Fruit fly (Drosophila melanogaster): ENCODE results near the gene His2Av.

The His2Av gene

dm6 chr3R:26915463-26915925, 48.8 kb downstream of the His2Av start, which contains the start of gene CG46339 (continued):
- TF ChIP-seq CG9797 (GFP tag; optimal IDR thresholded peaks at IDR 0.05) (no peak), CG12942 (GFP tag; optimal IDR thresholded peaks at IDR 0.05) (no peak), CG16813 (GFP tag; IDR thresholded peaks at IDR 0.05; ENCODE audit: partially characterized antibody) (no peak; the same call in 2 of the 3 replicates), CG32767 (GFP tag; IDR thresholded peaks at IDR 0.05) (no peak), mirr (GFP tag; optimal IDR thresholded peaks at IDR 0.05) (peak; percentile 91), crol (GFP tag; IDR thresholded peaks at IDR 0.05) (no peak), Nf-YC (tag; optimal IDR thresholded peaks at IDR 0.05) (peak; percentile 41), pb (GFP tag; optimal IDR thresholded peaks at IDR 0.05) (no peak), YL-1 (GFP tag; optimal IDR thresholded peaks at IDR 0.05) (peak; percentile 16), zen (tag; optimal IDR thresholded peaks at IDR 0.05) (peak; percentile 18), sens-2 (GFP tag; IDR thresholded peaks at IDR 0.05) (no peak), CG4707 (GFP tag; optimal IDR thresholded peaks at IDR 0.05) (peak; percentile 62), emc (GFP tag; optimal IDR thresholded peaks at IDR 0.05) (no peak), CG42726 (GFP tag; IDR thresholded peaks at IDR 0.05; ENCODE audit: partially characterized antibody) (peak; percentile 67; the same call in 1 of the 2 replicates), sr (GFP tag; IDR thresholded peaks at IDR 0.05) (no peak), sens (GFP tag) (peak; percentile 45), pan (optimal IDR thresholded peaks at IDR 0.05) (no peak), pan (GFP tag; optimal IDR thresholded peaks at IDR 0.05 in 1 of 2, IDR thresholded peaks at IDR 0.05 in 1 of 2) (peak in 1 of 2 experiments; percentile 64), wek (GFP tag; optimal IDR thresholded peaks at IDR 0.05) (peak; percentile 38), CG13624 (GFP tag; optimal IDR thresholded peaks at IDR 0.05) (peak; percentile 11), C15 (GFP tag; IDR thresholded peaks at IDR 0.05) (no peak), ERR (GFP tag; optimal IDR thresholded peaks at IDR 0.05) (no peak), hbn (GFP tag; IDR thresholded peaks at IDR 0.05; ENCODE audit: partially characterized antibody) (no peak), CG3726 (GFP tag; IDR thresholded peaks at IDR 0.05) (no peak), ttk (GFP tag; IDR thresholded peaks at IDR 0.05) (no peak), Ravus (GFP tag; IDR thresholded peaks at IDR 0.05) (no peak), grau (tag; optimal IDR thresholded peaks at IDR 0.05) (peak; percentile 9), CG10979 (tag; optimal IDR thresholded peaks at IDR 0.05) (peak; percentile 70), CkIIα-i1 (GFP tag; IDR thresholded peaks at IDR 0.05) (no peak), ssp (GFP tag; IDR thresholded peaks at IDR 0.05) (no peak), caup (GFP tag; optimal IDR thresholded peaks at IDR 0.05; ENCODE audit: severe bottlenecking) (peak; percentile 94), dm (GFP tag; optimal IDR thresholded peaks at IDR 0.05) (no peak), vnd (GFP tag; IDR thresholded peaks at IDR 0.05; ENCODE audit: partially characterized antibody) (peak; percentile 38; the same call in 2 of the 3 replicates), trem (tag; optimal IDR thresholded peaks at IDR 0.05) (peak; percentile 44), dmrt11E (tag; optimal IDR thresholded peaks at IDR 0.05) (peak; percentile 18), jigr1 (GFP tag; IDR thresholded peaks at IDR 0.05) (no peak), stc (GFP tag; IDR thresholded peaks at IDR 0.05) (no peak), CG32772 (GFP tag; IDR thresholded peaks at IDR 0.05) (no peak), CG2712 (tag; optimal IDR thresholded peaks at IDR 0.05) (peak; percentile 53), Myb (GFP tag; optimal IDR thresholded peaks at IDR 0.05) (peak; percentile 21), Blimp-1 (GFP tag; optimal IDR thresholded peaks at IDR 0.05) (peak; percentile 61), Lhr (GFP tag; optimal IDR thresholded peaks at IDR 0.05) (no peak), p53 (GFP tag; optimal IDR thresholded peaks at IDR 0.05) (no peak), gfzf (GFP tag; optimal IDR thresholded peaks at IDR 0.05) (no peak), CG7786 (GFP tag; optimal IDR thresholded peaks at IDR 0.05) (no peak), bsh (GFP tag; optimal IDR thresholded peaks at IDR 0.05) (peak in 1 of 2 experiments; percentile 43), CG6254 (GFP tag; optimal IDR thresholded peaks at IDR 0.05) (peak; percentile 8), CG9437 (GFP tag; optimal IDR thresholded peaks at IDR 0.05) (no peak), Elba2 (GFP tag; optimal IDR thresholded peaks at IDR 0.05) (no peak), Dip3 (GFP tag; optimal IDR thresholded peaks at IDR 0.05) (no peak), Nf-YA (GFP tag; IDR thresholded peaks at IDR 0.05) (no peak)
